Worm (Caenorhabditis elegans) whole organism, late embryonic: Measurements from ENCODE around the gene nas-28.

ENCODE experiments used
- C08G9.2 ChIP-seq: sonication (generic microtip); optimal IDR thresholded peaks from 2 replicates; lab custom pipeline; 2016; ENCODE audit warnings: mild to moderate bottlenecking, missing genetic modification characterization, moderate library complexity, missing compliant biosample characterization
- C38D4.7 ChIP-seq: fragments of 200-800 bp; sonication (Bioruptor generic); optimal IDR thresholded peaks from 2 replicates; lab custom pipeline; 2018; ENCODE audit warnings: mild to moderate bottlenecking, missing genetic modification characterization, moderate library complexity, missing compliant biosample characterization
- F13H6.1 ChIP-seq: sonication (generic microtip); optimal IDR thresholded peaks from 2 replicates; lab custom pipeline; 2016; ENCODE audit warnings: missing genetic modification characterization, missing compliant biosample characterization
- K09A11.1 ChIP-seq: sonication (generic microtip); optimal IDR thresholded peaks from 2 replicates; lab custom pipeline; 2017; ENCODE audit warnings: antibody characterized with exemption, mild to moderate bottlenecking, missing genetic modification characterization, missing compliant biosample characterization; ENCODE audit not compliant: insufficient read depth
- Y22D7AL.16 ChIP-seq: sonication (generic microtip); optimal IDR thresholded peaks from 2 replicates; lab custom pipeline; 2016; ENCODE audit warnings: missing genetic modification characterization, missing compliant biosample characterization
- ama-1 ChIP-seq: fragments of 150-350 bp; optimal IDR thresholded peaks from 2 replicates; lab custom pipeline; 2014
- ceh-18 ChIP-seq: sonication (generic microtip); optimal IDR thresholded peaks from 2 replicates; lab custom pipeline; 2016; ENCODE audit warnings: missing genetic modification characterization, missing compliant biosample characterization
- ceh-2 ChIP-seq: sonication (generic microtip); optimal IDR thresholded peaks from 2 replicates; lab custom pipeline; 2016; ENCODE audit warnings: missing genotype, missing genetic modification characterization, missing compliant biosample characterization
- ceh-30 ChIP-seq: fragments of 150-350 bp; optimal IDR thresholded peaks from 2 replicates; lab custom pipeline; 2014; ENCODE audit warnings: missing biosample characterization, missing genetic modification characterization
- ceh-34 ChIP-seq: sonication (generic microtip); optimal IDR thresholded peaks from 2 replicates; lab custom pipeline; 2016; ENCODE audit warnings: mild to moderate bottlenecking, missing genetic modification characterization, missing compliant biosample characterization
- ceh-45 ChIP-seq: fragments of 200-800 bp; sonication (Bioruptor generic); IDR thresholded peaks from 2 replicates; pipeline ENCODE4 v1.3.6; 2022; ENCODE audit warnings: missing genetic modification reagents, missing genetic modification characterization, missing compliant biosample characterization
- ceh-48 ChIP-seq: sonication (generic microtip); optimal IDR thresholded peaks from 2 replicates; lab custom pipeline; 2016; ENCODE audit warnings: missing genetic modification characterization, inconsistent platforms, missing compliant biosample characterization
- ceh-9 ChIP-seq: sonication (generic microtip); optimal IDR thresholded peaks from 2 replicates; lab custom pipeline; 2016; ENCODE audit warnings: mild to moderate bottlenecking, missing genetic modification characterization, inconsistent platforms, missing compliant biosample characterization
- dmd-4 ChIP-seq: sonication (generic microtip); optimal IDR thresholded peaks from 2 replicates; lab custom pipeline; 2016; ENCODE audit warnings: borderline replicate concordance, missing genetic modification characterization, missing compliant biosample characterization
- dve-1 ChIP-seq: sonication (generic microtip); optimal IDR thresholded peaks from 2 replicates; lab custom pipeline; 2017; ENCODE audit warnings: antibody characterized with exemption, mild to moderate bottlenecking, missing genetic modification characterization, missing compliant biosample characterization
- elt-2 ChIP-seq: sonication (generic microtip); optimal IDR thresholded peaks from 2 replicates; lab custom pipeline; 2016; ENCODE audit warnings: missing genetic modification reagents, missing genetic modification characterization, missing compliant biosample characterization
- elt-4 ChIP-seq: sonication (generic microtip); optimal IDR thresholded peaks from 2 replicates; lab custom pipeline; 2016; ENCODE audit warnings: missing genetic modification characterization, missing compliant biosample characterization
- eyg-1 ChIP-seq: sonication (generic microtip); optimal IDR thresholded peaks from 2 replicates; lab custom pipeline; 2016; ENCODE audit warnings: missing genotype, missing genetic modification characterization, missing compliant biosample characterization
- fax-1 ChIP-seq: sonication (generic microtip); optimal IDR thresholded peaks from 2 replicates; lab custom pipeline; 2016; ENCODE audit warnings: missing genotype, missing genetic modification characterization, missing compliant biosample characterization
- fkh-10 ChIP-seq: fragments of 150-350 bp; optimal IDR thresholded peaks from 2 replicates; lab custom pipeline; 2014; ENCODE audit warnings: missing biosample characterization, missing genetic modification reagents, missing genetic modification characterization
- gmeb-2 ChIP-seq: sonication (generic microtip); optimal IDR thresholded peaks from 2 replicates; lab custom pipeline; 2016; ENCODE audit warnings: missing genetic modification characterization, inconsistent platforms, missing compliant biosample characterization
- hlh-30 ChIP-seq: sonication (generic microtip); optimal IDR thresholded peaks from 2 replicates; lab custom pipeline; 2017; ENCODE audit warnings: antibody characterized with exemption, missing genetic modification characterization, missing compliant biosample characterization; ENCODE audit not compliant: insufficient read depth
- hlh-8 ChIP-seq: sonication (generic microtip); optimal IDR thresholded peaks from 2 replicates; lab custom pipeline; 2016; ENCODE audit warnings: missing genotype, missing genetic modification characterization, missing compliant biosample characterization
- mec-3 ChIP-seq: sonication (generic microtip); optimal IDR thresholded peaks from 2 replicates; lab custom pipeline; 2016; ENCODE audit warnings: borderline replicate concordance, missing genetic modification characterization, missing compliant biosample characterization
- nfya-1 ChIP-seq: sonication (generic microtip); optimal IDR thresholded peaks from 2 replicates; lab custom pipeline; 2017; ENCODE audit warnings: missing genetic modification characterization, mild to moderate bottlenecking, missing compliant biosample characterization, antibody characterized with exemption, moderate library complexity
- nhr-232 ChIP-seq: sonication (generic microtip); optimal IDR thresholded peaks from 2 replicates; lab custom pipeline; 2016; ENCODE audit warnings: missing genetic modification characterization, missing compliant biosample characterization
- npax-4 ChIP-seq: sonication (generic microtip); optimal IDR thresholded peaks from 2 replicates; lab custom pipeline; 2016; ENCODE audit warnings: missing genetic modification characterization, missing compliant biosample characterization
- rnt-1 ChIP-seq: sonication (generic microtip); optimal IDR thresholded peaks from 2 replicates; lab custom pipeline; 2016; ENCODE audit warnings: missing genetic modification characterization, missing compliant biosample characterization
- tbx-7 ChIP-seq: sonication (generic microtip); optimal IDR thresholded peaks from 2 replicates; lab custom pipeline; 2016; ENCODE audit warnings: missing genotype, missing genetic modification characterization, missing compliant biosample characterization
- ttx-3 ChIP-seq: sonication (generic microtip); optimal IDR thresholded peaks from 2 replicates; lab custom pipeline; 2016; ENCODE audit warnings: missing genetic modification reagents, missing genetic modification characterization, missing compliant biosample characterization
- unc-42 ChIP-seq: sonication (generic microtip); optimal IDR thresholded peaks from 2 replicates; lab custom pipeline; 2016; ENCODE audit warnings: missing genotype, missing genetic modification characterization, missing compliant biosample characterization
- unc-55 ChIP-seq: sonication (generic microtip); optimal IDR thresholded peaks from 2 replicates; lab custom pipeline; 2017; ENCODE audit warnings: missing biosample characterization, missing genetic modification reagents, missing genetic modification characterization
- ztf-16 ChIP-seq: sonication (generic microtip); optimal IDR thresholded peaks from 2 replicates; lab custom pipeline; 2017; ENCODE audit warnings: missing genetic modification characterization, missing compliant biosample characterization

Gene nas-28

DNA sequence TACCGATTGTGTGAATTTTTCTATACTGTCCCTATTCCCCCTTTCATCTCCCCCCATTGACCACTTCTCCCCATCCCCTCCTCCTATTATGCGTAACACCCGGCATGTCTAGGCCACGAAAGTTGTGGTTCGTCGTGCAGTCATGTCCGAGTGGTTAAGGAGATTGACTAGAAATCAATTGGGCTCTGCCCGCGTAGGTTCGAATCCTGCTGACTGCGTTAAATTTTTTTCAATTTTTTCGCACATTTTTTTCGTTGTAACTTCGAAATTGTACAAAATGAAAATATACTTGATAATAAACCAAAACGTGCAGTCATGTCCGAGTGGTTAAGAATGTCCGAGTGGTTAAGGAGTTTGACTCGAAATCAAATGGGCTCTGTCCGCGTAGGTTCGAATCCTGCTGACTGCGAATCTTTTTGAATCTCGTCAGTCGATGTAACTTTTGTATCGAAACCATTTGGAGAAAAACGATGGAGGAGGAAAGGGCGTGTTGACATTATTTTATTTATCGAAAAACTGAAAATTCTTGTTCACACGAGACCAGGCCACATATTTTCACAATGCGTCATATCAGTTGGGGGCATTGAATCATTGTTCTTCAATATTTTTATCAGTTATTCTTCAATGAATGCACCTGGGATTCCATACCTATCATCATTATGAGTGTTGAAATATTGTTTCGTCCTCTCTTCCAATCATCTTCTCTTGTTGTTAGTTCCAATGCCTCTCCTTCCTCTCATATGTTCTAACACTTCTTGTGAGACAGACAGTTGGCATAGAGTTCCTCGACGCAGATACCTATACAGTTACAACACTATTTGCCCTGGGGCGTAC, 24.2 kb downstream of the nas-28 start, which contains the start of gene nfm-1 (continued):
- TF ChIP-seq ceh-45 (GFP tag; lab: Robert Waterston, UW) (peak; percentile 77), ztf-16 (peak; percentile 77), C38D4.7 (GFP tag; lab: Kevin White, UChicago) (peak; percentile 82), npax-4 (tag; lab: Kevin White, UChicago) (peak; percentile 69), elt-2 (tag; lab: Kevin White, UChicago) (peak; percentile 83), elt-4 (tag; lab: Kevin White, UChicago) (no peak), K09A11.1 (tag; lab: Kevin White, UChicago) (peak; percentile 82), C08G9.2 (tag; lab: Kevin White, UChicago) (peak; percentile 37), mec-3 (no peak), ceh-9 (tag; lab: Kevin White, UChicago) (peak; percentile 73), fkh-10 (GFP tag; lab: Kevin White, UChicago) (no peak), dve-1 (tag; lab: Kevin White, UChicago) (peak; percentile 64), fax-1 (tag; lab: Kevin White, UChicago) (peak; percentile 10), gmeb-2 (tag; lab: Kevin White, UChicago) (peak; percentile 77), ceh-34 (tag; lab: Kevin White, UChicago) (peak; percentile 19), hlh-30 (tag; lab: Kevin White, UChicago) (no peak), eyg-1 (tag; lab: Kevin White, UChicago) (peak; percentile 38), ceh-18 (no peak), rnt-1 (peak; percentile 47), unc-42 (tag; lab: Kevin White, UChicago) (peak; percentile 25), tbx-7 (tag; lab: Kevin White, UChicago) (no peak), F13H6.1 (peak; percentile 7), ttx-3 (tag; lab: Kevin White, UChicago) (peak; percentile 79), ceh-2 (tag; lab: Kevin White, UChicago) (peak; percentile 25), hlh-8 (tag; lab: Kevin White, UChicago) (no peak), ama-1 (no peak)

- TF ChIP-seq ceh-34 (tag; lab: Kevin White, UChicago) (no peak), ceh-18 (peak; percentile 62), ceh-30 (tag; lab: Kevin White, UChicago) (no peak), dmd-4 (tag; lab: Kevin White, UChicago) (no peak), unc-55 (no peak), Y22D7AL.16 (no peak)
These were observed 25.2 kb downstream of the nas-28 start, which contains the start of gene anmt-2 for ce11 chrIII:6157708-6158321. anmt-2 (minus strand) TSS chrIII:6157758.

- TF ChIP-seq nhr-232 (tag; lab: Kevin White, UChicago) = no peak
- no peak for TF ChIP-seq ama-1
These were observed 27.2 kb downstream of the nas-28 start for ce11 chrIII:6155787-6156186.

ce11 chrIII:6154586-6154985, 28.4 kb downstream of the nas-28 start:
- TF ChIP-seq npax-4 (tag; lab: Kevin White, UChicago) (no peak), ceh-48 (tag; lab: Kevin White, UChicago) (no peak), nfya-1 (tag; lab: Kevin White, UChicago) (no peak)
